ENCODE assay signal across 1 fruit fly cellular context in the genomic region with DNA sequence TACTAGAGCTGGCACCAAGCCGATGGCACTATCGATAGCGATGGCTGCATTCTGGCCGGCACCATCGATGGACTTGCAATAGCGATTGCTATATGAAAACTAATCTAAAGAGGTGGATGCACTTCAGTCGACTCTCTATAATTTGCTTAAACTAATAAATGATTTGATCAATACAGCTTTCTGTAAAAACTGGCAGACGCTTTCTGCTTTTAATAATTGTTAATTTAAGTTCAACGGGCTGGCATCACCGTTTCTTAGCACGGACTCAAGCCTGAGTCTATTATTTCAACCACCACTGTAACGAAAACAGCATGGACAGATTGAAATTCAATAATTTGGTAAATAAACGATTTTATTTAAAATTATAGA.
TF ChIP-seq lines count a peak whose summit lies in the region.

Gene Ras85D, minus strand, starts transcription at position 16 of the 369 bp plus-strand sequence.
Gene Rlb1, plus strand, starts transcription at position 276 of the 369 bp plus-strand sequence.

TF ChIP-seq in whole organism, embryonic, 481 proteins besides CTCF, POLR2A, EP300 and RAD21 (continued from another document and continues in another):
- TF ChIP-seq croc (GFP tag; conservative IDR thresholded peaks at IDR 0.05; lab: Robert Waterston, UW) (peak; percentile 41; the same call in 2 of the 3 replicates), CG12744 (GFP tag; optimal IDR thresholded peaks at IDR 0.05; lab: Kevin White, UChicago) (peak; percentile 23), tap (tag; optimal IDR thresholded peaks at IDR 0.05; lab: Kevin White, UChicago) (peak; percentile 13), maf-S (GFP tag; optimal IDR thresholded peaks at IDR 0.05; lab: Kevin White, UChicago) (peak; percentile 67), TFAM (GFP tag; optimal IDR thresholded peaks at IDR 0.05; lab: Kevin White, UChicago) (no peak), CG10366 (GFP tag; IDR thresholded peaks at IDR 0.05; lab: Robert Waterston, UW) (no peak), Gug (GFP tag; IDR thresholded peaks at IDR 0.05; lab: Robert Waterston, UW) (peak; percentile 78; the same call in 3 of the 4 replicates), CG15011 (GFP tag; optimal IDR thresholded peaks at IDR 0.05; lab: Kevin White, UChicago) (no peak), B-H2 (GFP tag; optimal IDR thresholded peaks at IDR 0.05; lab: Kevin White, UChicago) (peak; percentile 77), so (GFP tag; IDR thresholded peaks at IDR 0.05; lab: Robert Waterston, UW) (no peak), CG3847 (GFP tag; IDR thresholded peaks at IDR 0.05; lab: Robert Waterston, UW) (no peak), gt (GFP tag; IDR thresholded peaks at IDR 0.05; lab: Robert Waterston, UW) (no peak), CG13775 (GFP tag; optimal IDR thresholded peaks at IDR 0.05; lab: Kevin White, UChicago) (peak; percentile 80), CG12155 (GFP tag; optimal IDR thresholded peaks at IDR 0.05; lab: Kevin White, UChicago) (peak; percentile 75), CG13287 (GFP tag; IDR thresholded peaks at IDR 0.05; lab: Robert Waterston, UW; ENCODE audit: partially characterized antibody) (no peak), CG3838 (GFP tag; optimal IDR thresholded peaks at IDR 0.05; lab: Kevin White, UChicago) (peak; percentile 61), zfh2 (GFP tag; optimal IDR thresholded peaks at IDR 0.05; lab: Kevin White, UChicago) (peak; percentile 91), CG4360 (GFP tag; IDR thresholded peaks at IDR 0.05; lab: Robert Waterston, UW) (no peak), lola (GFP tag; optimal IDR thresholded peaks at IDR 0.05; lab: Kevin White, UChicago) (peak in 1 of 3 experiments; percentile 57), nerfin-1 (tag; optimal IDR thresholded peaks at IDR 0.05; lab: Kevin White, UChicago) (peak; percentile 51), phol (tag; optimal IDR thresholded peaks at IDR 0.05; lab: Kevin White, UChicago) (peak; percentile 80), CG10979 (tag; optimal IDR thresholded peaks at IDR 0.05; lab: Kevin White, UChicago) (peak; percentile 61), gcm2 (GFP tag; optimal IDR thresholded peaks at IDR 0.05; lab: Kevin White, UChicago) (peak; percentile 19), lov (optimal IDR thresholded peaks at IDR 0.05; lab: Kevin White, UChicago) (no peak), lov (GFP tag; IDR thresholded peaks at IDR 0.05; lab: Robert Waterston, UW) (no peak), crp (GFP tag; optimal IDR thresholded peaks at IDR 0.05; lab: Kevin White, UChicago) (peak in 1 of 2 experiments; percentile 55), Ets65A (GFP tag; lab: Kevin White, UChicago) (peak; percentile 99), nmo (GFP tag; optimal IDR thresholded peaks at IDR 0.05; lab: Kevin White, UChicago) (peak; percentile 84), mld (GFP tag; IDR thresholded peaks at IDR 0.05; lab: Robert Waterston, UW; ENCODE audit: partially characterized antibody) (no peak), kay (GFP tag; optimal IDR thresholded peaks at IDR 0.05; lab: Kevin White, UChicago) (peak; percentile 54), ind (GFP tag; optimal IDR thresholded peaks at IDR 0.05; lab: Kevin White, UChicago) (peak; percentile 83), fd3F (GFP tag; optimal IDR thresholded peaks at IDR 0.05; lab: Kevin White, UChicago) (peak; percentile 50), Lpt (GFP tag; optimal IDR thresholded peaks at IDR 0.05; lab: Kevin White, UChicago) (no peak), CG12769 (tag; optimal IDR thresholded peaks at IDR 0.05; lab: Kevin White, UChicago) (peak; percentile 74), CG34376 (GFP tag; optimal IDR thresholded peaks at IDR 0.05; lab: Kevin White, UChicago) (peak; percentile 73), CG10654 (GFP tag; optimal IDR thresholded peaks at IDR 0.05; lab: Kevin White, UChicago) (peak; percentile 58), Antp (GFP tag; optimal IDR thresholded peaks at IDR 0.05; lab: Kevin White, UChicago) (peak; percentile 87), luna (GFP tag; optimal IDR thresholded peaks at IDR 0.05; lab: Kevin White, UChicago) (peak; percentile 73), Sox100B (GFP tag; optimal IDR thresholded peaks at IDR 0.05; lab: Kevin White, UChicago) (no peak), caup (GFP tag; optimal IDR thresholded peaks at IDR 0.05; lab: Kevin White, UChicago; ENCODE audit: severe bottlenecking) (peak; percentile 43), hkb (optimal IDR thresholded peaks at IDR 0.05; lab: Kevin White, UChicago) (peak; percentile 50), hkb (GFP tag; IDR thresholded peaks at IDR 0.05; lab: Robert Waterston, UW) (no peak), prd (optimal IDR thresholded peaks at IDR 0.05; lab: Kevin White, UChicago) (no peak), prd (GFP tag; IDR thresholded peaks at IDR 0.05; lab: Robert Waterston, UW) (no peak), H2.0 (GFP tag; IDR thresholded peaks at IDR 0.05; lab: Robert Waterston, UW) (no peak), CrebB (tag; optimal IDR thresholded peaks at IDR 0.05; lab: Kevin White, UChicago) (peak; percentile 62), grn (GFP tag; optimal IDR thresholded peaks at IDR 0.05; lab: Kevin White, UChicago) (peak; percentile 63), CG2712 (tag; optimal IDR thresholded peaks at IDR 0.05; lab: Kevin White, UChicago) (peak; percentile 71), ewg (GFP tag; optimal IDR thresholded peaks at IDR 0.05; lab: Kevin White, UChicago) (peak; percentile 53), Fer2 (tag; optimal IDR thresholded peaks at IDR 0.05; lab: Kevin White, UChicago) (peak; percentile 68), CG17385 (GFP tag; optimal IDR thresholded peaks at IDR 0.05; lab: Kevin White, UChicago) (peak; percentile 20), CHES-1-like (GFP tag; optimal IDR thresholded peaks at IDR 0.05; lab: Kevin White, UChicago) (peak; percentile 81), CG15269 (tag; optimal IDR thresholded peaks at IDR 0.05; lab: Kevin White, UChicago) (peak; percentile 64), dmrt99B (tag; optimal IDR thresholded peaks at IDR 0.05; lab: Kevin White, UChicago) (no peak), MESR4 (GFP tag; optimal IDR thresholded peaks at IDR 0.05; lab: Kevin White, UChicago) (no peak), Side (GFP tag; optimal IDR thresholded peaks at IDR 0.05; lab: Kevin White, UChicago) (peak; percentile 78), wek (GFP tag; optimal IDR thresholded peaks at IDR 0.05; lab: Kevin White, UChicago) (no peak), CG2116 (GFP tag; optimal IDR thresholded peaks at IDR 0.05; lab: Kevin White, UChicago) (peak; percentile 87), CG11247 (GFP tag; IDR thresholded peaks at IDR 0.05; lab: Robert Waterston, UW) (no peak), onecut (GFP tag; IDR thresholded peaks at IDR 0.05; lab: Robert Waterston, UW) (peak; percentile 29; the same call in 1 of the 2 replicates), row (GFP tag; IDR thresholded peaks at IDR 0.05; lab: Robert Waterston, UW) (no peak), Hr51 (GFP tag; optimal IDR thresholded peaks at IDR 0.05; lab: Kevin White, UChicago) (peak in 1 of 2 experiments; percentile 88), rib (GFP tag; IDR thresholded peaks at IDR 0.05; lab: Robert Waterston, UW) (no peak), Chrac-16 (GFP tag; optimal IDR thresholded peaks at IDR 0.05; lab: Kevin White, UChicago) (peak; percentile 78), exex (tag; optimal IDR thresholded peaks at IDR 0.05; lab: Kevin White, UChicago) (peak; percentile 35), h (optimal IDR thresholded peaks at IDR 0.05; lab: Kevin White, UChicago) (no peak), Xbp1 (GFP tag; optimal IDR thresholded peaks at IDR 0.05; lab: Kevin White, UChicago) (peak; percentile 84), CG17802 (tag; optimal IDR thresholded peaks at IDR 0.05; lab: Kevin White, UChicago) (peak; percentile 28), CG13424 (tag; optimal IDR thresholded peaks at IDR 0.05; lab: Kevin White, UChicago) (peak; percentile 82), Six4 (GFP tag; optimal IDR thresholded peaks at IDR 0.05; lab: Kevin White, UChicago) (peak; percentile 48), CG12236 (GFP tag; optimal IDR thresholded peaks at IDR 0.05; lab: Kevin White, UChicago) (peak; percentile 50), gsb (GFP tag; IDR thresholded peaks at IDR 0.05; lab: Robert Waterston, UW) (no peak), dmrt11E (tag; optimal IDR thresholded peaks at IDR 0.05; lab: Kevin White, UChicago) (peak; percentile 57), Nf-YA (GFP tag; IDR thresholded peaks at IDR 0.05; lab: Robert Waterston, UW) (no peak), sisA (GFP tag; IDR thresholded peaks at IDR 0.05; lab: Robert Waterston, UW) (no peak), CG17912 (GFP tag; optimal IDR thresholded peaks at IDR 0.05; lab: Kevin White, UChicago) (peak; percentile 60), Dp (GFP tag; optimal IDR thresholded peaks at IDR 0.05; lab: Kevin White, UChicago) (peak; percentile 33), lbe (GFP tag; optimal IDR thresholded peaks at IDR 0.05; lab: Kevin White, UChicago) (peak; percentile 35), p53 (GFP tag; optimal IDR thresholded peaks at IDR 0.05; lab: Kevin White, UChicago) (peak; percentile 61), Hsf (GFP tag; optimal IDR thresholded peaks at IDR 0.05; lab: Kevin White, UChicago) (peak; percentile 75), CG12659 (GFP tag; optimal IDR thresholded peaks at IDR 0.05; lab: Kevin White, UChicago) (peak; percentile 87), Kr (GFP tag; optimal IDR thresholded peaks at IDR 0.05; lab: Kevin White, UChicago) (no peak), Dad (GFP tag; optimal IDR thresholded peaks at IDR 0.05; lab: Kevin White, UChicago) (peak; percentile 67), Neu2 (GFP tag; optimal IDR thresholded peaks at IDR 0.05; lab: Kevin White, UChicago; ENCODE audit: borderline replicate concordance) (peak; percentile 38), CG6683 (GFP tag; optimal IDR thresholded peaks at IDR 0.05; lab: Kevin White, UChicago) (peak; percentile 35), CG5245 (GFP tag; optimal IDR thresholded peaks at IDR 0.05; lab: Kevin White, UChicago) (peak; percentile 42), CG11560 (tag; IDR thresholded peaks at IDR 0.05; lab: Robert Waterston, UW) (no peak), CG11398 (GFP tag; optimal IDR thresholded peaks at IDR 0.05; lab: Kevin White, UChicago) (peak; percentile 38), trem (tag; optimal IDR thresholded peaks at IDR 0.05; lab: Kevin White, UChicago) (peak; percentile 79), CG3281 (GFP tag; optimal IDR thresholded peaks at IDR 0.05; lab: Kevin White, UChicago) (peak; percentile 62), CG13624 (GFP tag; optimal IDR thresholded peaks at IDR 0.05; lab: Kevin White, UChicago) (peak; percentile 86), Med (GFP tag; lab: Kevin White, UChicago) (peak; percentile 96), CG7745 (tag; optimal IDR thresholded peaks at IDR 0.05; lab: Kevin White, UChicago) (no peak), PHDP (tag; optimal IDR thresholded peaks at IDR 0.05; lab: Kevin White, UChicago) (peak; percentile 56), CG30403 (GFP tag; optimal IDR thresholded peaks at IDR 0.05; lab: Kevin White, UChicago) (peak; percentile 88), CoRest (tag; optimal IDR thresholded peaks at IDR 0.05; lab: Kevin White, UChicago) (peak; percentile 79), org-1 (GFP tag; optimal IDR thresholded peaks at IDR 0.05; lab: Kevin White, UChicago) (no peak), tgo (GFP tag; IDR thresholded peaks at IDR 0.05; lab: Robert Waterston, UW) (no peak), chinmo (GFP tag; IDR thresholded peaks at IDR 0.05; lab: Robert Waterston, UW; ENCODE audit: partially characterized antibody) (no peak), CG12219 (GFP tag; optimal IDR thresholded peaks at IDR 0.05; lab: Kevin White, UChicago) (peak; percentile 27), pho (GFP tag; optimal IDR thresholded peaks at IDR 0.05; lab: Kevin White, UChicago) (peak; percentile 83), cwo (GFP tag; optimal IDR thresholded peaks at IDR 0.05; lab: Kevin White, UChicago) (peak; percentile 33), CG4424 (GFP tag; optimal IDR thresholded peaks at IDR 0.05; lab: Kevin White, UChicago) (peak; percentile 60), Taf1 (GFP tag; IDR thresholded peaks at IDR 0.05; lab: Robert Waterston, UW) (no peak), CG2202 (tag; optimal IDR thresholded peaks at IDR 0.05; lab: Kevin White, UChicago) (peak; percentile 17), btn (GFP tag; optimal IDR thresholded peaks at IDR 0.05; lab: Kevin White, UChicago) (peak; percentile 51), CG31365 (tag; optimal IDR thresholded peaks at IDR 0.05; lab: Kevin White, UChicago) (no peak), CG43689 (GFP tag; IDR thresholded peaks at IDR 0.05; lab: Robert Waterston, UW) (no peak), CG4854 (GFP tag; optimal IDR thresholded peaks at IDR 0.05; lab: Kevin White, UChicago) (peak; percentile 66), sens (GFP tag; lab: Kevin White, UChicago) (peak; percentile 94), NFAT (GFP tag; IDR thresholded peaks at IDR 0.05; lab: Robert Waterston, UW) (no peak), mirr (GFP tag; optimal IDR thresholded peaks at IDR 0.05; lab: Kevin White, UChicago) (peak; percentile 69), psq (GFP tag; optimal IDR thresholded peaks at IDR 0.05; lab: Kevin White, UChicago) (peak; percentile 16), CG12299 (tag; optimal IDR thresholded peaks at IDR 0.05; lab: Kevin White, UChicago) (peak; percentile 14), Nf-YC (tag; optimal IDR thresholded peaks at IDR 0.05; lab: Kevin White, UChicago) (peak; percentile 77), pum (GFP tag; optimal IDR thresholded peaks at IDR 0.05; lab: Kevin White, UChicago) (peak; percentile 77), Adf1 (GFP tag; IDR thresholded peaks at IDR 0.05; lab: Robert Waterston, UW) (no peak), CG7372 (GFP tag; IDR thresholded peaks at IDR 0.05; lab: Robert Waterston, UW) (no peak), slou (GFP tag; optimal IDR thresholded peaks at IDR 0.05; lab: Kevin White, UChicago) (peak; percentile 37), Oli (tag; optimal IDR thresholded peaks at IDR 0.05; lab: Kevin White, UChicago) (no peak), CG10147 (GFP tag; optimal IDR thresholded peaks at IDR 0.05; lab: Kevin White, UChicago) (peak; percentile 70), Atf-2 (GFP tag; optimal IDR thresholded peaks at IDR 0.05; lab: Kevin White, UChicago) (peak; percentile 74), unc-4 (GFP tag; IDR thresholded peaks at IDR 0.05; lab: Robert Waterston, UW; ENCODE audit: partially characterized antibody) (no peak), CG9876 (GFP tag; optimal IDR thresholded peaks at IDR 0.05; lab: Kevin White, UChicago) (peak; percentile 79), CG30431 (GFP tag; optimal IDR thresholded peaks at IDR 0.05; lab: Kevin White, UChicago) (no peak), Lim3 (GFP tag; IDR thresholded peaks at IDR 0.05; lab: Robert Waterston, UW) (no peak), YL-1 (GFP tag; optimal IDR thresholded peaks at IDR 0.05; lab: Kevin White, UChicago) (peak; percentile 81), shn (GFP tag; optimal IDR thresholded peaks at IDR 0.05; lab: Kevin White, UChicago) (peak; percentile 83), cato (GFP tag; optimal IDR thresholded peaks at IDR 0.05; lab: Kevin White, UChicago; ENCODE audit: borderline replicate concordance) (peak; percentile 25)
